Worm (Caenorhabditis elegans) whole organism, mixed stage, embryonic: Measurements from ENCODE around the gene rgs-5.

Experiments
- bed-3 ChIP-seq: fragments of 200-800 bp; sonication (Bioruptor generic); optimal IDR thresholded peaks from 3 replicates; lab custom pipeline; 2018; ENCODE audit warnings: mild to moderate bottlenecking, missing genetic modification characterization, moderate library complexity, missing compliant biosample characterization
- blmp-1 ChIP-seq: fragments of 150-350 bp; optimal IDR thresholded peaks from 2 replicates; lab custom pipeline; 2014; ENCODE audit warnings: missing biosample characterization, missing genetic modification characterization
- ceh-43 ChIP-seq: fragments of 200-800 bp; sonication (Bioruptor generic); optimal IDR thresholded peaks from 2 replicates; lab custom pipeline; 2018; ENCODE audit warnings: mild to moderate bottlenecking, missing genetic modification characterization, moderate library complexity, missing compliant biosample characterization
- ces-1 ChIP-seq: fragments of 150-350 bp; optimal IDR thresholded peaks from 2 replicates; lab custom pipeline; 2014; ENCODE audit warnings: missing biosample characterization, missing genetic modification reagents, missing genetic modification characterization
- cnd-1 ChIP-seq: fragments of 200-800 bp; sonication (Bioruptor generic); optimal IDR thresholded peaks from 2 replicates; lab custom pipeline; 2018; ENCODE audit warnings: mild to moderate bottlenecking, missing genetic modification characterization, missing compliant biosample characterization
- drap-1 ChIP-seq: fragments of 200-800 bp; sonication (Bioruptor generic); optimal IDR thresholded peaks from 3 replicates; lab custom pipeline; 2018; ENCODE audit warnings: mild to moderate bottlenecking, missing genetic modification characterization, missing compliant biosample characterization
- elt-3 ChIP-seq: fragments of 150-350 bp; optimal IDR thresholded peaks from 2 replicates; lab custom pipeline; 2014; ENCODE audit warnings: missing biosample characterization, missing genetic modification characterization
- ham-2 ChIP-seq: fragments of 200-800 bp; sonication (Bioruptor generic); optimal IDR thresholded peaks from 2 replicates; lab custom pipeline; 2018; ENCODE audit warnings: mild to moderate bottlenecking, missing genetic modification characterization, missing compliant biosample characterization
- hlh-1 ChIP-seq: fragments of 150-350 bp; optimal IDR thresholded peaks from 2 replicates; lab custom pipeline; 2014; ENCODE audit warnings: missing biosample characterization, missing genetic modification reagents, missing genetic modification characterization
- lin-13 ChIP-seq: fragments of 150-350 bp; optimal IDR thresholded peaks from 2 replicates; lab custom pipeline; 2014; ENCODE audit warnings: missing biosample characterization, missing genetic modification characterization
- lin-32 ChIP-seq: fragments of 200-800 bp; sonication (Bioruptor generic); optimal IDR thresholded peaks from 2 replicates; lab custom pipeline; 2018; ENCODE audit warnings: mild to moderate bottlenecking, missing genetic modification characterization, missing compliant biosample characterization
- lsy-2 ChIP-seq: fragments of 150-350 bp; optimal IDR thresholded peaks from 2 replicates; lab custom pipeline; 2014; ENCODE audit warnings: missing biosample characterization, missing genetic modification characterization
- mep-1 ChIP-seq: fragments of 150-350 bp; optimal IDR thresholded peaks from 2 replicates; lab custom pipeline; 2017; ENCODE audit warnings: missing biosample characterization, missing genetic modification reagents, missing genetic modification characterization, inconsistent platforms
- mls-2 ChIP-seq: sonication (generic microtip); optimal IDR thresholded peaks from 2 replicates; lab custom pipeline; 2016; ENCODE audit warnings: mild to moderate bottlenecking, missing genetic modification characterization, moderate library complexity, missing compliant biosample characterization
- nhr-12 ChIP-seq: fragments of 150-350 bp; optimal IDR thresholded peaks from 2 replicates; lab custom pipeline; 2014; ENCODE audit warnings: missing biosample characterization, missing genetic modification characterization
- nhr-2 ChIP-seq: fragments of 150-350 bp; optimal IDR thresholded peaks from 2 replicates; lab custom pipeline; 2014; ENCODE audit warnings: missing biosample characterization, missing genetic modification characterization
- nhr-237 ChIP-seq: fragments of 150-350 bp; optimal IDR thresholded peaks from 2 replicates; lab custom pipeline; 2014; ENCODE audit warnings: missing biosample characterization, missing genetic modification characterization
- nhr-28 ChIP-seq: fragments of 150-350 bp; optimal IDR thresholded peaks from 2 replicates; lab custom pipeline; 2014; ENCODE audit warnings: missing biosample characterization, missing genetic modification characterization
- nhr-76 ChIP-seq: sonication (generic microtip); optimal IDR thresholded peaks from 2 replicates; lab custom pipeline; 2017; ENCODE audit warnings: missing biosample characterization, missing genetic modification characterization
- sem-2 ChIP-seq: fragments of 200-800 bp; sonication (Bioruptor generic); optimal IDR thresholded peaks from 2 replicates; lab custom pipeline; 2018; ENCODE audit warnings: mild to moderate bottlenecking, missing genetic modification characterization, missing compliant biosample characterization
- sptf-1 ChIP-seq: sonication (generic microtip); optimal IDR thresholded peaks from 2 replicates; lab custom pipeline; 2017; ENCODE audit warnings: mild to moderate bottlenecking, missing genetic modification characterization, moderate library complexity, missing compliant biosample characterization
- tbx-8 ChIP-seq: fragments of 200-800 bp; sonication (Bioruptor generic); optimal IDR thresholded peaks from 2 replicates; lab custom pipeline; 2018; ENCODE audit warnings: mild to moderate bottlenecking, missing genetic modification characterization, moderate library complexity, missing compliant biosample characterization
- unc-120 ChIP-seq: sonication (generic microtip); optimal IDR thresholded peaks from 2 replicates; lab custom pipeline; 2017; ENCODE audit warnings: missing genetic modification characterization, missing compliant biosample characterization; ENCODE audit not compliant: poor library complexity, severe bottlenecking
- unc-39 ChIP-seq: fragments of 150-350 bp; optimal IDR thresholded peaks from 2 replicates; lab custom pipeline; 2014; ENCODE audit warnings: missing biosample characterization, missing genetic modification characterization
- unc-62 ChIP-seq: fragments of 150-350 bp; optimal IDR thresholded peaks from 2 replicates; lab custom pipeline; 2014; ENCODE audit warnings: missing biosample characterization, missing genetic modification reagents, missing genetic modification characterization
- zip-8 ChIP-seq: fragments of 150-350 bp; optimal IDR thresholded peaks from 2 replicates; lab custom pipeline; 2014; ENCODE audit warnings: missing biosample characterization, missing genetic modification characterization
- ztf-11 ChIP-seq: fragments of 150-350 bp; optimal IDR thresholded peaks from 2 replicates; lab custom pipeline; 2014; ENCODE audit warnings: missing biosample characterization, missing genetic modification characterization

Gene rgs-5

ce11 chrIII:5710676-5711075 lies 12.3 kb downstream of the rgs-5 start:
- TF ChIP-seq lsy-2 (no peak), lin-13 (tag; lab: Kevin White, UChicago) (no peak), bed-3 (GFP tag; lab: Kevin White, UChicago) (no peak), mep-1 (tag; lab: Kevin White, UChicago) (peak; percentile 28), nhr-12 (tag; lab: Kevin White, UChicago) (no peak), sptf-1 (peak; percentile 25), sem-2 (GFP tag; lab: Kevin White, UChicago) (no peak), nhr-2 (tag; lab: Kevin White, UChicago) (no peak), elt-3 (tag; lab: Kevin White, UChicago) (no peak), cnd-1 (tag; lab: Kevin White, UChicago) (no peak), ham-2 (peak; percentile 28), nhr-76 (tag; lab: Kevin White, UChicago) (no peak)

- TF ChIP-seq zip-8 (no peak), ces-1 (GFP tag; lab: Kevin White, UChicago) (no peak), cnd-1 (tag; lab: Kevin White, UChicago) (no peak), hlh-1 (tag; lab: Kevin White, UChicago) (no peak), sem-2 (GFP tag; lab: Kevin White, UChicago) (no peak), mls-2 (tag; lab: Kevin White, UChicago) (no peak), nhr-12 (tag; lab: Kevin White, UChicago) (no peak), unc-39 (tag; lab: Kevin White, UChicago) (no peak), bed-3 (GFP tag; lab: Kevin White, UChicago) (no peak), nhr-2 (tag; lab: Kevin White, UChicago) (no peak), ztf-11 (tag; lab: Kevin White, UChicago) (no peak), unc-120 (tag; lab: Kevin White, UChicago) (no peak), lin-13 (tag; lab: Kevin White, UChicago) (no peak), tbx-8 (GFP tag; lab: Kevin White, UChicago) (no peak), nhr-28 (no peak), mep-1 (tag; lab: Kevin White, UChicago) (no peak), sptf-1 (no peak)
- TF ChIP-seq, all 35 proteins: peak for 0
Observed at ce11 chrIII:5711242-5711641, 12.9 kb downstream of the rgs-5 start, which contains the start of gene rbm-26. TSS of gene rbm-26 (plus strand) at chrIII:5711542.

ce11 chrIII:5711881-5712643 lies 13.7 kb downstream of the rgs-5 start:
- TF ChIP-seq drap-1 (no peak), ceh-43 (GFP tag; lab: Kevin White, UChicago) (no peak)

ce11 chrIII:5714230-5714983 lies 16.1 kb downstream of the rgs-5 start, which contains the start of gene arf-1:
TSS of gene arf-1 (plus strand) at chrIII:5714886.
- TF ChIP-seq unc-62 (GFP tag; lab: Kevin White, UChicago) = no peak
- no peak for TF ChIP-seq nhr-76 (tag; lab: Kevin White, UChicago)
- no peak for TF ChIP-seq unc-39 (tag; lab: Kevin White, UChicago)
- no peak for TF ChIP-seq nhr-12 (tag; lab: Kevin White, UChicago)
- no peak for TF ChIP-seq nhr-237 (tag; lab: Kevin White, UChicago)

- no peak for TF ChIP-seq ces-1 (GFP tag; lab: Kevin White, UChicago)
- no peak for TF ChIP-seq drap-1
- TF ChIP-seq mep-1 (tag; lab: Kevin White, UChicago) = no peak
- no peak for TF ChIP-seq nhr-237 (tag; lab: Kevin White, UChicago)
- no peak for TF ChIP-seq sem-2 (GFP tag; lab: Kevin White, UChicago)
- TF ChIP-seq lin-32 = no peak
- no peak for TF ChIP-seq bed-3 (GFP tag; lab: Kevin White, UChicago)
- TF ChIP-seq unc-62 (GFP tag; lab: Kevin White, UChicago) = no peak
- no peak for TF ChIP-seq sptf-1
- TF ChIP-seq lsy-2 = no peak
- no peak for TF ChIP-seq blmp-1 (tag; lab: Kevin White, UChicago)
- no peak for TF ChIP-seq lin-13 (tag; lab: Kevin White, UChicago)
Observed at ce11 chrIII:5714984-5715454, 16.7 kb downstream of the rgs-5 start.
